Worm (Caenorhabditis elegans) whole organism, young adult: ENCODE data around the gene Y62E10A.19.

Experiments
- B0261.1 ChIP-seq: sonication (generic microtip); optimal IDR thresholded peaks from 2 replicates; lab custom pipeline; 2016; ENCODE audit warnings: mild to moderate bottlenecking, missing genetic modification characterization, moderate library complexity, missing compliant biosample characterization
- F10E7.11 ChIP-seq: sonication (generic microtip); optimal IDR thresholded peaks from 2 replicates; lab custom pipeline; 2017; ENCODE audit warnings: mild to moderate bottlenecking, missing genetic modification characterization, moderate library complexity, missing compliant biosample characterization
- F37B4.10 ChIP-seq: fragments of 200-800 bp; sonication (Bioruptor generic); IDR thresholded peaks from 2 replicates; pipeline ENCODE4 v1.3.6; 2022; ENCODE audit warnings: missing genetic modification characterization, missing compliant biosample characterization
- F55B11.4 ChIP-seq: sonication (generic microtip); optimal IDR thresholded peaks from 2 replicates; lab custom pipeline; 2016; ENCODE audit warnings: missing compliant biosample characterization, missing genetic modification characterization, borderline replicate concordance; ENCODE audit not compliant: insufficient read depth
- F57C9.4 ChIP-seq: sonication (generic microtip); optimal IDR thresholded peaks from 2 replicates; lab custom pipeline; 2017; ENCODE audit warnings: mild to moderate bottlenecking, missing genetic modification characterization, missing compliant biosample characterization
- T07F8.4 ChIP-seq: sonication (generic microtip); optimal IDR thresholded peaks from 2 replicates; lab custom pipeline; 2016; ENCODE audit warnings: mild to moderate bottlenecking, missing genetic modification characterization, moderate library complexity, missing compliant biosample characterization
- Y53F4B.3 ChIP-seq: fragments of 200-800 bp; sonication (Bioruptor generic); IDR thresholded peaks from 2 replicates; pipeline ENCODE4 v1.3.6; 2022; ENCODE audit warnings: missing genetic modification reagents, missing genetic modification characterization, missing compliant biosample characterization
- Y56A3A.18 ChIP-seq: fragments of 200-800 bp; sonication (Bioruptor generic); IDR thresholded peaks from 2 replicates; pipeline ENCODE4 v1.3.6; 2022; ENCODE audit warnings: missing genetic modification reagents, missing genetic modification characterization, missing compliant biosample characterization
- Y67H2A.10 ChIP-seq: fragments of 200-800 bp; sonication (Bioruptor generic); conservative IDR thresholded peaks from 2 replicates; pipeline ENCODE4 v1.3.6; 2022; ENCODE audit warnings: missing genetic modification reagents, missing genetic modification characterization, missing compliant biosample characterization
- ama-1 ChIP-seq, 3 experiments: fragments of 150-350 bp in 1 of 3; sonication (generic microtip) in 2 of 3; optimal IDR thresholded peaks; 2 replicates each; lab custom pipeline; 2014 to 2018; ENCODE audit warnings: missing biosample characterization in 2 of 3, missing genetic modification characterization in 2 of 3, missing genetic modification reagents in 2 of 3
- aptf-2 ChIP-seq: fragments of 200-800 bp; sonication (Bioruptor generic); conservative IDR thresholded peaks from 2 replicates; pipeline ENCODE4 v1.3.6; 2022; ENCODE audit warnings: missing genetic modification reagents, missing genetic modification characterization, missing compliant biosample characterization
- attf-3 ChIP-seq: fragments of 200-800 bp; sonication (Bioruptor generic); conservative IDR thresholded peaks from 2 replicates; pipeline ENCODE4 v1.3.6; 2022; ENCODE audit warnings: missing genetic modification reagents, missing genetic modification characterization, missing compliant biosample characterization
- attf-5 ChIP-seq: fragments of 200-800 bp; sonication (Bioruptor generic); optimal IDR thresholded peaks from 2 replicates; lab custom pipeline; 2018; ENCODE audit warnings: mild to moderate bottlenecking, missing genetic modification characterization, missing compliant biosample characterization
- attf-6 ChIP-seq: fragments of 200-800 bp; sonication (Bioruptor generic); IDR thresholded peaks from 2 replicates; pipeline ENCODE4 v1.3.6; 2022; ENCODE audit warnings: missing genetic modification reagents, missing genetic modification characterization, missing compliant biosample characterization
- bed-2 ChIP-seq: fragments of 200-800 bp; sonication (Bioruptor generic); IDR thresholded peaks from 2 replicates; pipeline ENCODE4 v1.3.6; 2022; ENCODE audit warnings: missing genetic modification reagents, missing genetic modification characterization, missing compliant biosample characterization
- ccch-3 ChIP-seq: fragments of 200-800 bp; sonication (Bioruptor generic); optimal IDR thresholded peaks from 2 replicates; lab custom pipeline; 2018; ENCODE audit warnings: mild to moderate bottlenecking, missing genetic modification characterization, missing compliant biosample characterization
- ceh-79 ChIP-seq: sonication (generic microtip); optimal IDR thresholded peaks from 2 replicates; lab custom pipeline; 2017; ENCODE audit warnings: mild to moderate bottlenecking, missing genetic modification characterization, missing compliant biosample characterization
- ceh-91 ChIP-seq: fragments of 200-800 bp; sonication (Bioruptor generic); IDR thresholded peaks from 2 replicates; pipeline ENCODE4 v1.3.6; 2022; ENCODE audit warnings: missing genetic modification reagents, missing genetic modification characterization, missing compliant biosample characterization
- chd-7 ChIP-seq: sonication (generic microtip); optimal IDR thresholded peaks from 2 replicates; lab custom pipeline; 2016; ENCODE audit warnings: mild to moderate bottlenecking, missing genetic modification characterization, moderate library complexity, missing compliant biosample characterization
- die-1 ChIP-seq: sonication (generic microtip); optimal IDR thresholded peaks from 2 replicates; lab custom pipeline; 2016; ENCODE audit warnings: missing genotype, mild to moderate bottlenecking, missing genetic modification characterization, missing compliant biosample characterization
- dox-1 ChIP-seq: fragments of 200-800 bp; sonication (Bioruptor generic); IDR thresholded peaks from 2 replicates; pipeline ENCODE4 v1.3.6; 2022; ENCODE audit warnings: missing genetic modification reagents, missing genetic modification characterization, missing compliant biosample characterization
- dpff-1 ChIP-seq: sonication (generic microtip); optimal IDR thresholded peaks from 2 replicates; lab custom pipeline; 2017; ENCODE audit warnings: mild to moderate bottlenecking, missing genetic modification characterization, missing compliant biosample characterization
- dpl-1 ChIP-seq: fragments of 150-350 bp; optimal IDR thresholded peaks from 2 replicates; lab custom pipeline; 2014; ENCODE audit warnings: missing biosample characterization, missing genetic modification reagents, missing genetic modification characterization
- efl-1 ChIP-seq: fragments of 150-350 bp; optimal IDR thresholded peaks from 2 replicates; lab custom pipeline; 2014; ENCODE audit warnings: missing biosample characterization, missing genetic modification reagents, missing genetic modification characterization
- ekl-4 ChIP-seq: fragments of 200-800 bp; sonication (Bioruptor generic); IDR thresholded peaks from 2 replicates; pipeline ENCODE4 v1.3.6; 2022; ENCODE audit warnings: missing genetic modification reagents, missing genetic modification characterization, missing compliant biosample characterization
- fkh-3 ChIP-seq: sonication (generic microtip); optimal IDR thresholded peaks from 2 replicates; lab custom pipeline; 2016; ENCODE audit warnings: mild to moderate bottlenecking, missing genetic modification characterization, missing compliant biosample characterization
- him-1 ChIP-seq: sonication (generic microtip); optimal IDR thresholded peaks from 2 replicates; lab custom pipeline; 2016; ENCODE audit warnings: missing genotype, missing genetic modification reagents, missing genetic modification characterization, missing compliant biosample characterization
- hlh-26 ChIP-seq: fragments of 200-800 bp; sonication (Bioruptor generic); conservative IDR thresholded peaks from 2 replicates; pipeline ENCODE4 v1.3.6; 2022; ENCODE audit warnings: missing genetic modification reagents, missing genetic modification characterization, missing compliant biosample characterization
- let-526 ChIP-seq: fragments of 200-800 bp; sonication (Bioruptor generic); IDR thresholded peaks from 2 replicates; pipeline ENCODE4 v1.3.6; 2022; ENCODE audit warnings: missing genetic modification reagents, missing genetic modification characterization, missing compliant biosample characterization
- let-607 ChIP-seq, 2 experiments: fragments of 200-800 bp in 1 of 2; sonication (Bioruptor generic) in 1 of 2; sonication (generic microtip) in 1 of 2; optimal IDR thresholded peaks; 2 replicates each; lab custom pipeline; 2016 to 2018; ENCODE audit warnings: mild to moderate bottlenecking in 2 of 2, missing compliant biosample characterization in 2 of 2, missing genetic modification characterization in 2 of 2, moderate library complexity in 2 of 2, missing genotype in 1 of 2
- lin-26 ChIP-seq: fragments of 200-800 bp; sonication (Bioruptor generic); IDR thresholded peaks from 2 replicates; pipeline ENCODE4 v1.3.6; 2022; ENCODE audit warnings: missing genetic modification reagents, missing genetic modification characterization, missing compliant biosample characterization
- lin-40 ChIP-seq: sonication (generic microtip); optimal IDR thresholded peaks from 2 replicates; lab custom pipeline; 2016; ENCODE audit warnings: missing genetic modification characterization, mild to moderate bottlenecking, missing compliant biosample characterization, missing genotype, missing genetic modification reagents
- lir-1 ChIP-seq: fragments of 200-800 bp; sonication (Bioruptor generic); conservative IDR thresholded peaks from 2 replicates; pipeline ENCODE4 v1.3.6; 2022; ENCODE audit warnings: missing genetic modification reagents, missing genetic modification characterization, missing compliant biosample characterization
- lsl-1 ChIP-seq: fragments of 200-800 bp; sonication (Bioruptor generic); optimal IDR thresholded peaks from 2 replicates; lab custom pipeline; 2018; ENCODE audit warnings: mild to moderate bottlenecking, missing genetic modification characterization, moderate library complexity, missing compliant biosample characterization
- madf-3 ChIP-seq: fragments of 200-800 bp; sonication (Bioruptor generic); IDR thresholded peaks from 2 replicates; pipeline ENCODE4 v1.3.6; 2022; ENCODE audit warnings: missing genetic modification reagents, missing genetic modification characterization, missing compliant biosample characterization
- madf-8 ChIP-seq: fragments of 200-800 bp; sonication (Bioruptor generic); conservative IDR thresholded peaks from 2 replicates; pipeline ENCODE4 v1.3.6; 2022; ENCODE audit warnings: missing genetic modification reagents, missing genetic modification characterization, missing compliant biosample characterization
- nfya-1 ChIP-seq: sonication (generic microtip); optimal IDR thresholded peaks from 2 replicates; lab custom pipeline; 2017; ENCODE audit warnings: antibody characterized with exemption, missing compliant biosample characterization, missing genetic modification characterization, borderline replicate concordance; ENCODE audit not compliant: insufficient read depth
- nfya-2 ChIP-seq: fragments of 200-800 bp; sonication (Bioruptor generic); IDR thresholded peaks from 2 replicates; pipeline ENCODE4 v1.3.6; 2022; ENCODE audit warnings: missing genetic modification reagents, missing genetic modification characterization, missing compliant biosample characterization
- nfyb-1 ChIP-seq: fragments of 200-800 bp; sonication (Bioruptor generic); IDR thresholded peaks from 2 replicates; pipeline ENCODE4 v1.3.6; 2022; ENCODE audit warnings: missing genetic modification reagents, missing genetic modification characterization, missing compliant biosample characterization
- rcor-1 ChIP-seq: fragments of 200-800 bp; sonication (Bioruptor generic); IDR thresholded peaks from 2 replicates; pipeline ENCODE4 v1.3.6; 2022; ENCODE audit warnings: missing genetic modification reagents, missing genetic modification characterization, missing compliant biosample characterization
- rec-8 ChIP-seq, 2 experiments: sonication (generic microtip); optimal IDR thresholded peaks; 2 replicates each; lab custom pipeline; 2016; ENCODE audit warnings: mild to moderate bottlenecking in 2 of 2, missing genetic modification characterization in 2 of 2, missing genetic modification reagents in 2 of 2, missing genotype in 2 of 2, missing biosample characterization in 1 of 2, missing compliant biosample characterization in 1 of 2, moderate library complexity in 1 of 2
- snpc-1.1 ChIP-seq: sonication (generic microtip); optimal IDR thresholded peaks from 2 replicates; lab custom pipeline; 2017; ENCODE audit warnings: missing genetic modification characterization, mild to moderate bottlenecking, missing compliant biosample characterization, antibody characterized with exemption, moderate library complexity, missing genotype, missing genetic modification reagents; ENCODE audit not compliant: insufficient read depth
- snpc-1.3 ChIP-seq: sonication (generic microtip); optimal IDR thresholded peaks from 2 replicates; lab custom pipeline; 2017; ENCODE audit warnings: missing genetic modification characterization, mild to moderate bottlenecking, missing compliant biosample characterization, antibody characterized with exemption, moderate library complexity, missing genotype, missing genetic modification reagents; ENCODE audit not compliant: insufficient read depth
- sptf-2 ChIP-seq: fragments of 200-800 bp; sonication (Bioruptor generic); optimal IDR thresholded peaks from 2 replicates; lab custom pipeline; 2018; ENCODE audit warnings: mild to moderate bottlenecking, missing genetic modification characterization, missing compliant biosample characterization
- tbx-9 ChIP-seq: sonication (generic microtip); optimal IDR thresholded peaks from 2 replicates; lab custom pipeline; 2016; ENCODE audit warnings: borderline replicate concordance, missing genetic modification characterization, inconsistent platforms, missing compliant biosample characterization
- ztf-3 ChIP-seq: fragments of 200-800 bp; sonication (Bioruptor generic); optimal IDR thresholded peaks from 2 replicates; lab custom pipeline; 2018; ENCODE audit warnings: mild to moderate bottlenecking, missing genetic modification characterization, missing compliant biosample characterization
- ztf-6 ChIP-seq: fragments of 200-800 bp; sonication (Bioruptor generic); IDR thresholded peaks from 2 replicates; pipeline ENCODE4 v1.3.6; 2022; ENCODE audit warnings: missing genetic modification reagents, missing genetic modification characterization, missing compliant biosample characterization

Gene Y62E10A.19

DNA sequence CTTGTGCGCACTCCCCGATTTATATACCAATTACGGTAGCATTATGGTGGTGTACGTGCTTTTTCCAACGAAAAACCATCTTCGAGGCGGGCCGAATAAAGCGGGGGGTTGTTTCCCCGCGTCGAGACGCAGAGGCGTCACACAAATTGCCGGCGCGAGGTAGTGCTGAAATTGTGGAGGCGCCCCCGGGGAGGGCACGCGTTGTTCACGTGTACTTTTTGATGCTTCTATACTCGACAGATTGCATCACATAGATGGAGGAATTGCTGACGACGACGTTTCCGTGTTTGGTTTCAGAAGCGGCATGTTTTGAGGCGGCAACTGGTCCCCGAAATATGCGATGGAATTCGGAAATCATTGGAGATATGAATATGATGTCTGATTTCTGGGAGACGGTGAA is 12.9 kb downstream of the Y62E10A.19 start (continued):
- TF ChIP-seq snpc-1.3 (tag; lab: Kevin White, UChicago) (no peak), lin-40 (tag; lab: Kevin White, UChicago) (peak; percentile 83), attf-3 (GFP tag; lab: Robert Waterston, UW) (no peak), attf-5 (GFP tag; lab: Kevin White, UChicago) (peak; percentile 64), ceh-79 (no peak), ztf-6 (0 out of 2 replicates have a peak, but pooled peaks have one; percentile 74), rec-8 (tag; optimal IDR thresholded peaks at IDR 0.05; lab: Kevin White, UChicago) (no peak), lsl-1 (GFP tag; lab: Kevin White, UChicago) (no peak), ceh-91 (GFP tag; lab: Robert Waterston, UW) (no peak), B0261.1 (tag; lab: Kevin White, UChicago) (no peak), let-607 (tag; optimal IDR thresholded peaks at IDR 0.05; lab: Kevin White, UChicago) (peak in 1 of 2 experiments; percentile 49), madf-8 (GFP tag; lab: Robert Waterston, UW) (no peak), F10E7.11 (tag; lab: Kevin White, UChicago) (no peak), Y56A3A.18 (GFP tag; lab: Robert Waterston, UW) (0 out of 2 replicates have a peak, but pooled peaks have one; percentile 43), Y53F4B.3 (GFP tag; lab: Robert Waterston, UW) (no peak), him-1 (tag; lab: Kevin White, UChicago) (no peak), snpc-1.1 (tag; lab: Kevin White, UChicago) (no peak), die-1 (tag; lab: Kevin White, UChicago) (no peak), attf-6 (GFP tag; lab: Robert Waterston, UW) (no peak), T07F8.4 (no peak), bed-2 (GFP tag; lab: Robert Waterston, UW) (no peak), chd-7 (tag; lab: Kevin White, UChicago) (peak; percentile 88), efl-1 (GFP tag; lab: Kevin White, UChicago) (no peak), ccch-3 (GFP tag; lab: Kevin White, UChicago) (no peak), let-526 (GFP tag; lab: Robert Waterston, UW) (no peak), F57C9.4 (tag; lab: Kevin White, UChicago) (no peak), dpl-1 (GFP tag; lab: Kevin White, UChicago) (no peak), lir-1 (peak; percentile 44; the same call in 1 of the 2 replicates), fkh-3 (tag; lab: Kevin White, UChicago) (no peak), dpff-1 (tag; lab: Kevin White, UChicago) (no peak), nfya-1 (tag; lab: Kevin White, UChicago) (no peak), rcor-1 (GFP tag; lab: Robert Waterston, UW) (peak; percentile 49), madf-3 (GFP tag; lab: Robert Waterston, UW) (0 out of 2 replicates have a peak, but pooled peaks have one; percentile 30), lin-26 (GFP tag; lab: Robert Waterston, UW) (0 out of 2 replicates have a peak, but pooled peaks have one; percentile 43), F37B4.10 (GFP tag; lab: Robert Waterston, UW) (no peak), F55B11.4 (tag; lab: Kevin White, UChicago) (no peak), Y67H2A.10 (GFP tag; lab: Robert Waterston, UW) (no peak), ama-1 (optimal IDR thresholded peaks at IDR 0.05; lab: Kevin White, UChicago) (no peak), ama-1 (GFP tag; optimal IDR thresholded peaks at IDR 0.05; lab: Kevin White, UChicago) (no peak), ztf-3 (GFP tag; lab: Kevin White, UChicago) (peak; percentile 39), aptf-2 (GFP tag; lab: Robert Waterston, UW) (no peak), nfyb-1 (GFP tag; lab: Robert Waterston, UW) (0 out of 2 replicates have a peak, but pooled peaks have one; percentile 51), nfya-2 (no peak), ekl-4 (no peak), dox-1 (GFP tag; lab: Robert Waterston, UW) (peak; percentile 62; the same call in 1 of the 2 replicates), hlh-26 (GFP tag; lab: Robert Waterston, UW) (no peak), sptf-2 (GFP tag; lab: Kevin White, UChicago) (no peak), tbx-9 (tag; lab: Kevin White, UChicago) (no peak)
